Fruit fly (Drosophila melanogaster) whole organism, embryonic: Measurements from ENCODE around the gene odd.

Experiments
- ATbp ChIP-seq: fragments of 200-800 bp; sonication (Bioruptor generic); optimal IDR thresholded peaks from 2 replicates; lab custom pipeline; 2017; ENCODE audit warnings: missing biosample characterization, mild to moderate bottlenecking, missing genetic modification characterization, missing genetic modification reagents
- Adf1 ChIP-seq: fragments of 200-800 bp; sonication (Bioruptor generic); IDR thresholded peaks from 2 replicates; pipeline ENCODE4 v1.3.6; 2022; ENCODE audit warnings: missing biosample characterization, missing genetic modification characterization
- B-H1 ChIP-seq: fragments of 200-800 bp; sonication (Bioruptor generic); IDR thresholded peaks from 3 replicates; pipeline ENCODE4 v1.3.6; 2022; ENCODE audit warnings: missing biosample characterization, missing genetic modification characterization
- C15 ChIP-seq: fragments of 200-800 bp; sonication (Bioruptor generic); IDR thresholded peaks from 3 replicates; pipeline ENCODE4 v1.3.6; 2022; ENCODE audit warnings: missing biosample characterization, missing genetic modification characterization
- CG10431 ChIP-seq: fragments of 200-800 bp; sonication (Bioruptor generic); optimal IDR thresholded peaks from 3 replicates; lab custom pipeline; 2018; ENCODE audit warnings: missing biosample characterization, mild to moderate bottlenecking, missing genetic modification characterization
- CG11247 ChIP-seq: fragments of 200-800 bp; sonication (Bioruptor generic); IDR thresholded peaks from 2 replicates; pipeline ENCODE4 v1.3.6; 2022; ENCODE audit warnings: missing biosample characterization, missing genetic modification characterization
- CG11695 ChIP-seq: fragments of 200-800 bp; sonication (Bioruptor generic); IDR thresholded peaks from 3 replicates; pipeline ENCODE4 v1.3.6; 2022; ENCODE audit warnings: missing biosample characterization, missing genetic modification characterization
- CG13287 ChIP-seq: fragments of 200-800 bp; sonication (Bioruptor generic); IDR thresholded peaks from 2 replicates; pipeline ENCODE4 v1.3.6; 2022; ENCODE audit warnings: missing biosample characterization, missing genetic modification characterization; ENCODE audit not compliant: partially characterized antibody
- CG14441 ChIP-seq: fragments of 200-800 bp; sonication (Bioruptor generic); IDR thresholded peaks from 2 replicates; pipeline ENCODE4 v1.3.6; 2022; ENCODE audit warnings: missing biosample characterization, missing genetic modification characterization
- CG16779 ChIP-seq: fragments of 200-800 bp; sonication (Bioruptor generic); IDR thresholded peaks from 2 replicates; pipeline ENCODE4 v1.3.6; 2022; ENCODE audit warnings: missing biosample characterization, missing genetic modification characterization
- CG31224 ChIP-seq: fragments of 200-800 bp; sonication (Bioruptor generic); IDR thresholded peaks from 2 replicates; pipeline ENCODE4 v1.3.6; 2022; ENCODE audit warnings: missing biosample characterization, missing genetic modification characterization
- CG33213 ChIP-seq: fragments of 200-800 bp; sonication (Bioruptor generic); optimal IDR thresholded peaks from 3 replicates; lab custom pipeline; 2016; ENCODE audit warnings: missing biosample characterization, missing genetic modification characterization
- CG3847 ChIP-seq: fragments of 200-800 bp; sonication (Bioruptor generic); IDR thresholded peaks from 2 replicates; pipeline ENCODE4 v1.3.6; 2022; ENCODE audit warnings: missing biosample characterization, missing genetic modification characterization
- CG4360 ChIP-seq: fragments of 200-800 bp; sonication (Bioruptor generic); IDR thresholded peaks from 2 replicates; pipeline ENCODE4 v1.3.6; 2022; ENCODE audit warnings: missing biosample characterization, missing genetic modification characterization
- CG4617 ChIP-seq: fragments of 200-800 bp; sonication (Bioruptor generic); optimal IDR thresholded peaks from 3 replicates; lab custom pipeline; 2016; ENCODE audit warnings: missing biosample characterization, missing genetic modification characterization, borderline replicate concordance
- CG6791 ChIP-seq: fragments of 200-800 bp; sonication (Bioruptor generic); IDR thresholded peaks from 3 replicates; pipeline ENCODE4 v1.3.6; 2022; ENCODE audit warnings: missing biosample characterization, missing genetic modification characterization; ENCODE audit not compliant: partially characterized antibody
- CG8478 ChIP-seq: fragments of >200 bp; optimal IDR thresholded peaks from 2 replicates; lab custom pipeline; 2018
- CG9437 ChIP-seq: fragments of 200-800 bp; sonication (Bioruptor generic); optimal IDR thresholded peaks from 2 replicates; lab custom pipeline; 2018; ENCODE audit warnings: missing biosample characterization, mild to moderate bottlenecking, missing genetic modification characterization
- Chrac-16 ChIP-seq: fragments of 200-800 bp; sonication (Bioruptor generic); optimal IDR thresholded peaks from 3 replicates; lab custom pipeline; 2016; ENCODE audit warnings: missing biosample characterization, missing genetic modification characterization
- CrebB ChIP-seq: fragments of 200-800 bp; sonication (Bioruptor generic); optimal IDR thresholded peaks from 3 replicates; lab custom pipeline; 2018; ENCODE audit warnings: missing biosample characterization, mild to moderate bottlenecking, missing genetic modification characterization
- Doc2 ChIP-seq: fragments of 200-800 bp; sonication (Bioruptor generic); IDR thresholded peaks from 2 replicates; pipeline ENCODE4 v1.3.6; 2022; ENCODE audit warnings: missing biosample characterization, missing genetic modification characterization
- Fer2 ChIP-seq: fragments of 200-800 bp; sonication (Bioruptor generic); optimal IDR thresholded peaks from 2 replicates; lab custom pipeline; 2018; ENCODE audit warnings: missing biosample characterization, mild to moderate bottlenecking, missing genetic modification characterization, moderate library complexity
- Lpt ChIP-seq: fragments of >200 bp; optimal IDR thresholded peaks from 2 replicates; lab custom pipeline; 2018; ENCODE audit warnings: missing biosample characterization, missing genetic modification characterization
- Med ChIP-seq: fragments of 200-800 bp; sonication (Bioruptor generic); peaks from one replicate; lab custom pipeline; 2016; ENCODE audit warnings: missing biosample characterization, missing genetic modification characterization, mild to moderate bottlenecking, inconsistent platforms, moderate library complexity
- TFAM ChIP-seq: fragments of 200-800 bp; sonication (Bioruptor generic); optimal IDR thresholded peaks from 2 replicates; lab custom pipeline; 2017; ENCODE audit warnings: missing biosample characterization, missing genetic modification characterization, inconsistent platforms
- aop ChIP-seq: fragments of 200-800 bp; sonication (Bioruptor generic); IDR thresholded peaks from 2 replicates; pipeline ENCODE4 v1.3.6; 2022; ENCODE audit warnings: missing biosample characterization, missing genetic modification characterization
- ara ChIP-seq: fragments of 200-800 bp; sonication (Bioruptor generic); IDR thresholded peaks from 2 replicates; pipeline ENCODE4 v1.3.6; 2022; ENCODE audit warnings: missing biosample characterization, missing genetic modification characterization
- bsh ChIP-seq, 2 experiments: fragments of 200-800 bp; sonication (Bioruptor generic); optimal IDR thresholded peaks; 2 replicates each; lab custom pipeline; 2017 to 2018; ENCODE audit warnings: mild to moderate bottlenecking in 2 of 2, missing biosample characterization in 2 of 2, missing genetic modification characterization in 2 of 2, moderate library complexity in 1 of 2
- cas ChIP-seq: fragments of 200-800 bp; sonication (Bioruptor generic); IDR thresholded peaks from 2 replicates; pipeline ENCODE4 v1.3.6; 2022; ENCODE audit warnings: missing biosample characterization, missing genetic modification characterization
- dm ChIP-seq: fragments of 200-800 bp; sonication (Bioruptor generic); optimal IDR thresholded peaks from 3 replicates; lab custom pipeline; 2016; ENCODE audit warnings: missing biosample characterization, missing genetic modification characterization
- ems ChIP-seq: fragments of 200-800 bp; sonication (Bioruptor generic); optimal IDR thresholded peaks from 3 replicates; lab custom pipeline; 2016; ENCODE audit warnings: missing biosample characterization, missing genetic modification characterization
- fd3F ChIP-seq: fragments of 200-800 bp; sonication (Bioruptor generic); optimal IDR thresholded peaks from 2 replicates; lab custom pipeline; 2018; ENCODE audit warnings: missing biosample characterization, mild to moderate bottlenecking, missing genetic modification characterization, moderate library complexity
- fd96Cb ChIP-seq: fragments of 200-800 bp; sonication (Bioruptor generic); optimal IDR thresholded peaks from 2 replicates; lab custom pipeline; 2018; ENCODE audit warnings: missing biosample characterization, mild to moderate bottlenecking, missing genetic modification characterization, moderate library complexity
- lilli ChIP-seq: fragments of 200-800 bp; sonication (Bioruptor generic); optimal IDR thresholded peaks from 3 replicates; lab custom pipeline; 2016; ENCODE audit warnings: missing biosample characterization, missing genetic modification characterization
- prd ChIP-seq, 3 experiments: fragments of >200 bp in 2 of 3; fragments of 200-800 bp in 1 of 3; sonication (Bioruptor generic) in 1 of 3; optimal IDR thresholded peaks in 2 of 3; IDR thresholded peaks in 1 of 3; 2 replicates in 2 of 3; 3 replicates in 1 of 3; pipeline versions ENCODE4 v1.3.6 to Lab custom; 2017 to 2022; ENCODE audit warnings: missing biosample characterization in 1 of 3, missing genetic modification characterization in 1 of 3
- pum ChIP-seq: fragments of 200-800 bp; sonication (Bioruptor generic); optimal IDR thresholded peaks from 2 replicates; lab custom pipeline; 2016; ENCODE audit warnings: missing biosample characterization, missing genetic modification characterization
- rib ChIP-seq: fragments of 200-800 bp; sonication (Bioruptor generic); IDR thresholded peaks from 2 replicates; pipeline ENCODE4 v1.3.6; 2022; ENCODE audit warnings: missing biosample characterization, missing genetic modification characterization
- row ChIP-seq: fragments of 200-800 bp; sonication (Bioruptor generic); IDR thresholded peaks from 3 replicates; pipeline ENCODE4 v1.3.6; 2022; ENCODE audit warnings: missing biosample characterization, missing genetic modification characterization
- schlank ChIP-seq: fragments of 200-800 bp; sonication (Bioruptor generic); optimal IDR thresholded peaks from 2 replicates; lab custom pipeline; 2018; ENCODE audit warnings: missing biosample characterization, mild to moderate bottlenecking, missing genetic modification characterization
- sim ChIP-seq: fragments of 200-800 bp; sonication (Bioruptor generic); IDR thresholded peaks from 2 replicates; pipeline ENCODE4 v1.3.6; 2022; ENCODE audit warnings: missing biosample characterization, missing genetic modification characterization
- so ChIP-seq: fragments of 200-800 bp; sonication (Bioruptor generic); IDR thresholded peaks from 3 replicates; pipeline ENCODE4 v1.3.6; 2022; ENCODE audit warnings: missing biosample characterization, missing genetic modification characterization
- ssp ChIP-seq: fragments of 200-800 bp; sonication (Bioruptor generic); IDR thresholded peaks from 2 replicates; pipeline ENCODE4 v1.3.6; 2022; ENCODE audit warnings: missing biosample characterization, missing genetic modification characterization
- sug ChIP-seq: fragments of 200-800 bp; optimal IDR thresholded peaks from 2 replicates; lab custom pipeline; 2019; ENCODE audit warnings: missing biosample characterization, mild to moderate bottlenecking, missing genetic modification characterization, moderate library complexity
- tap ChIP-seq: fragments of 200-800 bp; optimal IDR thresholded peaks from 3 replicates; lab custom pipeline; 2019; ENCODE audit warnings: missing biosample characterization, mild to moderate bottlenecking, missing genetic modification characterization, moderate library complexity
- toy ChIP-seq: fragments of 200-800 bp; sonication (Bioruptor generic); IDR thresholded peaks from 2 replicates; pipeline ENCODE4 v1.3.6; 2022; ENCODE audit warnings: missing biosample characterization, missing genetic modification characterization
- vnd ChIP-seq: fragments of 200-800 bp; sonication (Bioruptor generic); IDR thresholded peaks from 3 replicates; pipeline ENCODE4 v1.3.6; 2022; ENCODE audit warnings: missing biosample characterization, missing genetic modification characterization; ENCODE audit not compliant: partially characterized antibody
- wek ChIP-seq: fragments of 200-800 bp; sonication (Bioruptor generic); optimal IDR thresholded peaks from 3 replicates; lab custom pipeline; 2018; ENCODE audit warnings: missing biosample characterization, mild to moderate bottlenecking, missing genetic modification characterization, moderate library complexity
- yki ChIP-seq: fragments of >200 bp; optimal IDR thresholded peaks from 3 replicates; lab custom pipeline; 2018
- zen ChIP-seq: fragments of 200-800 bp; sonication (Bioruptor generic); optimal IDR thresholded peaks from 3 replicates; lab custom pipeline; 2018; ENCODE audit warnings: missing biosample characterization, mild to moderate bottlenecking, missing genetic modification characterization, moderate library complexity

Gene odd

dm6 chr2L:3573907-3574306 is 32.6 kb downstream of the odd start (continued):
- TF ChIP-seq CG3847: no peak; the same call in 1 of the 2 replicates
- peak; percentile 54 for TF ChIP-seq CrebB (tag; lab: Kevin White, UChicago)

DNA sequence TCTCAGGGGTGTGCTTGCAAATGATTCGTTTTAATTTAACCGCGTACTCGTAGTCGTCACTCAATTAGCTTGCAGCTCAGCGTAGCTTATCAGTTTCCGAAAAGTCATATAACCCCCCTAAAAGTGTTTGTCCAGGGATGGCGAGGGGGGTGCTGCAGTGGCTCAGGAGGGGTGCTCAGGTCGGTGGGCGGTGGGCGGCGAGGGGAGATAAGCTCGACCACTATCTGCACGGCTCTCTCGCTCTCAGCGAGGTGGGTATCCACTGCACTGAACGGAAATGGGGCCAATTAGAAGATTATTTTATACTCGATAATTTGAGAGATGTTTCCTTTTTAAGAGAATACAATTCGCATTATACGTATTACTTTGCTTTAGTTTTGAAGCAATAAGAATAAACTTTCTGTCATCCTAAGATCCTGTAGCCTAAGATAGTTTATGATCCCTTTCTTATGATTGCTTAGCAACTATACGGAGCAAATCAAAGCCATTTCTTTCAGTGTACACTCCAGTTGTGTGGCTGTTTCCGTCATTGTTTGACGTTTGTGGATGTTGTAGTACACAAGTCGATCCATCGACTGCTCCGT is 33.3 kb downstream of the odd start:
- peak; percentile 40; the same call in 1 of the 2 replicates for TF ChIP-seq ara (GFP tag; lab: Robert Waterston, UW)
- no peak for TF ChIP-seq schlank (tag; lab: Kevin White, UChicago)
- TF ChIP-seq CG16779 (GFP tag; lab: Robert Waterston, UW): no peak
- peak; percentile 56 for TF ChIP-seq CG14441 (GFP tag; lab: Robert Waterston, UW)
- no peak for TF ChIP-seq toy (GFP tag; lab: Robert Waterston, UW)
- TF ChIP-seq Adf1 (GFP tag; lab: Robert Waterston, UW): no peak
- TF ChIP-seq Fer2 (tag; lab: Kevin White, UChicago): peak; percentile 8
- TF ChIP-seq CG11695 (GFP tag; lab: Robert Waterston, UW): peak; percentile 69; the same call in 2 of the 3 replicates
- no peak for TF ChIP-seq Doc2 (GFP tag; lab: Robert Waterston, UW)
- no peak for TF ChIP-seq CG6791 (GFP tag; lab: Robert Waterston, UW)
- TF ChIP-seq CG33213 (GFP tag; lab: Kevin White, UChicago): no peak
- TF ChIP-seq dm (GFP tag; lab: Kevin White, UChicago): no peak
- no peak for TF ChIP-seq C15 (GFP tag; lab: Robert Waterston, UW)
- peak; percentile 46 for TF ChIP-seq lilli (GFP tag; lab: Kevin White, UChicago)
- TF ChIP-seq vnd: no peak
- peak; percentile 93 for TF ChIP-seq sug (tag; lab: Kevin White, UChicago)
- peak; percentile 91 for TF ChIP-seq row (GFP tag; lab: Robert Waterston, UW)
- TF ChIP-seq bsh (GFP tag; optimal IDR thresholded peaks at IDR 0.05; lab: Kevin White, UChicago): peak in 1 of 2 experiments; percentile 84
- peak; percentile 12 for TF ChIP-seq CG9437 (GFP tag; lab: Kevin White, UChicago)
- TF ChIP-seq Lpt: no peak
- peak; percentile 30 for TF ChIP-seq ems (GFP tag; lab: Kevin White, UChicago)
- TF ChIP-seq B-H1 (GFP tag; lab: Robert Waterston, UW): peak; percentile 39; the same call in 2 of the 3 replicates
- peak; percentile 86 for TF ChIP-seq Med
- no peak for TF ChIP-seq yki
- TF ChIP-seq sim (GFP tag; lab: Robert Waterston, UW): no peak
- TF ChIP-seq fd96Cb (tag; lab: Kevin White, UChicago): peak; percentile 72
- no peak for TF ChIP-seq CG11247 (GFP tag; lab: Robert Waterston, UW)
- no peak for TF ChIP-seq cas (GFP tag; lab: Robert Waterston, UW)
- TF ChIP-seq wek (GFP tag; lab: Kevin White, UChicago): no peak
- TF ChIP-seq TFAM (GFP tag; lab: Kevin White, UChicago): no peak
- peak; percentile 61 for TF ChIP-seq ssp
- peak; percentile 47 for TF ChIP-seq fd3F (GFP tag; lab: Kevin White, UChicago)
- TF ChIP-seq aop (GFP tag; lab: Robert Waterston, UW): no peak
- peak; percentile 8 for TF ChIP-seq ATbp (GFP tag; lab: Kevin White, UChicago)
- no peak for TF ChIP-seq CG31224
- no peak for TF ChIP-seq CG13287 (GFP tag; lab: Robert Waterston, UW)
- no peak for TF ChIP-seq rib
- TF ChIP-seq CG8478 (lab: Kevin White, UChicago): no peak
- peak; percentile 12 for TF ChIP-seq zen (tag; lab: Kevin White, UChicago)
- TF ChIP-seq CG4617 (GFP tag; lab: Kevin White, UChicago): no peak
- no peak for TF ChIP-seq prd (optimal IDR thresholded peaks at IDR 0.05; lab: Kevin White, UChicago)
- peak; percentile 73 for TF ChIP-seq prd (GFP tag; IDR thresholded peaks at IDR 0.05; lab: Robert Waterston, UW)
- no peak for TF ChIP-seq CG10431 (GFP tag; lab: Kevin White, UChicago)
- peak; percentile 23 for TF ChIP-seq Chrac-16 (GFP tag; lab: Kevin White, UChicago)
- TF ChIP-seq pum (GFP tag; lab: Kevin White, UChicago): peak; percentile 55
- peak; percentile 77 for TF ChIP-seq tap (tag; lab: Kevin White, UChicago)
- no peak for TF ChIP-seq CG4360 (GFP tag; lab: Robert Waterston, UW)
- TF ChIP-seq so: peak; percentile 73; the same call in 1 of the 3 replicates
